Worm (Caenorhabditis elegans) whole organism, late embryonic: Measurements from ENCODE around the gene ctsa-1.1.

ENCODE experiments used
- C08G9.2 ChIP-seq: sonication (generic microtip); optimal IDR thresholded peaks from 2 replicates; lab custom pipeline; 2016; ENCODE audit warnings: mild to moderate bottlenecking, missing genetic modification characterization, moderate library complexity, missing compliant biosample characterization
- C38D4.7 ChIP-seq: fragments of 200-800 bp; sonication (Bioruptor generic); optimal IDR thresholded peaks from 2 replicates; lab custom pipeline; 2018; ENCODE audit warnings: mild to moderate bottlenecking, missing genetic modification characterization, moderate library complexity, missing compliant biosample characterization
- F13H6.1 ChIP-seq: sonication (generic microtip); optimal IDR thresholded peaks from 2 replicates; lab custom pipeline; 2016; ENCODE audit warnings: missing genetic modification characterization, missing compliant biosample characterization
- K02D7.2 ChIP-seq: sonication (generic microtip); optimal IDR thresholded peaks from 2 replicates; lab custom pipeline; 2017; ENCODE audit warnings: mild to moderate bottlenecking, missing genetic modification characterization, missing compliant biosample characterization
- ama-1 ChIP-seq: fragments of 150-350 bp; optimal IDR thresholded peaks from 2 replicates; lab custom pipeline; 2014
- ceh-18 ChIP-seq: sonication (generic microtip); optimal IDR thresholded peaks from 2 replicates; lab custom pipeline; 2016; ENCODE audit warnings: missing genetic modification characterization, missing compliant biosample characterization
- ceh-2 ChIP-seq: sonication (generic microtip); optimal IDR thresholded peaks from 2 replicates; lab custom pipeline; 2016; ENCODE audit warnings: missing genotype, missing genetic modification characterization, missing compliant biosample characterization
- ceh-30 ChIP-seq: fragments of 150-350 bp; optimal IDR thresholded peaks from 2 replicates; lab custom pipeline; 2014; ENCODE audit warnings: missing biosample characterization, missing genetic modification characterization
- ceh-31 ChIP-seq: sonication (generic microtip); optimal IDR thresholded peaks from 2 replicates; lab custom pipeline; 2016; ENCODE audit warnings: missing genetic modification characterization, missing compliant biosample characterization
- ceh-34 ChIP-seq: sonication (generic microtip); optimal IDR thresholded peaks from 2 replicates; lab custom pipeline; 2016; ENCODE audit warnings: mild to moderate bottlenecking, missing genetic modification characterization, missing compliant biosample characterization
- ceh-48 ChIP-seq: sonication (generic microtip); optimal IDR thresholded peaks from 2 replicates; lab custom pipeline; 2016; ENCODE audit warnings: missing genetic modification characterization, inconsistent platforms, missing compliant biosample characterization
- ceh-6 ChIP-seq: fragments of 200-800 bp; sonication (Bioruptor generic); optimal IDR thresholded peaks from 2 replicates; lab custom pipeline; 2018; ENCODE audit warnings: mild to moderate bottlenecking, missing genetic modification characterization, missing compliant biosample characterization
- ceh-9 ChIP-seq: sonication (generic microtip); optimal IDR thresholded peaks from 2 replicates; lab custom pipeline; 2016; ENCODE audit warnings: mild to moderate bottlenecking, missing genetic modification characterization, inconsistent platforms, missing compliant biosample characterization
- dve-1 ChIP-seq: sonication (generic microtip); optimal IDR thresholded peaks from 2 replicates; lab custom pipeline; 2017; ENCODE audit warnings: antibody characterized with exemption, mild to moderate bottlenecking, missing genetic modification characterization, missing compliant biosample characterization
- elt-2 ChIP-seq: sonication (generic microtip); optimal IDR thresholded peaks from 2 replicates; lab custom pipeline; 2016; ENCODE audit warnings: missing genetic modification reagents, missing genetic modification characterization, missing compliant biosample characterization
- elt-4 ChIP-seq: sonication (generic microtip); optimal IDR thresholded peaks from 2 replicates; lab custom pipeline; 2016; ENCODE audit warnings: missing genetic modification characterization, missing compliant biosample characterization
- ets-4 ChIP-seq: sonication (generic microtip); optimal IDR thresholded peaks from 2 replicates; lab custom pipeline; 2016; ENCODE audit warnings: missing genetic modification characterization, missing compliant biosample characterization
- eyg-1 ChIP-seq: sonication (generic microtip); optimal IDR thresholded peaks from 2 replicates; lab custom pipeline; 2016; ENCODE audit warnings: missing genotype, missing genetic modification characterization, missing compliant biosample characterization
- fax-1 ChIP-seq: sonication (generic microtip); optimal IDR thresholded peaks from 2 replicates; lab custom pipeline; 2016; ENCODE audit warnings: missing genotype, missing genetic modification characterization, missing compliant biosample characterization
- gmeb-2 ChIP-seq: sonication (generic microtip); optimal IDR thresholded peaks from 2 replicates; lab custom pipeline; 2016; ENCODE audit warnings: missing genetic modification characterization, inconsistent platforms, missing compliant biosample characterization
- hlh-30 ChIP-seq: sonication (generic microtip); optimal IDR thresholded peaks from 2 replicates; lab custom pipeline; 2017; ENCODE audit warnings: antibody characterized with exemption, missing genetic modification characterization, missing compliant biosample characterization; ENCODE audit not compliant: insufficient read depth
- madf-2 ChIP-seq: sonication (generic microtip); optimal IDR thresholded peaks from 2 replicates; lab custom pipeline; 2017; ENCODE audit warnings: missing genetic modification characterization, missing compliant biosample characterization
- nhr-232 ChIP-seq: sonication (generic microtip); optimal IDR thresholded peaks from 2 replicates; lab custom pipeline; 2016; ENCODE audit warnings: missing genetic modification characterization, missing compliant biosample characterization
- odd-2 ChIP-seq: sonication (generic microtip); optimal IDR thresholded peaks from 2 replicates; lab custom pipeline; 2017; ENCODE audit warnings: antibody characterized with exemption, mild to moderate bottlenecking, missing genetic modification characterization, missing compliant biosample characterization
- pat-9 ChIP-seq: fragments of 200-800 bp; sonication (Bioruptor generic); optimal IDR thresholded peaks from 2 replicates; lab custom pipeline; 2018; ENCODE audit warnings: mild to moderate bottlenecking, missing genetic modification characterization, moderate library complexity, missing compliant biosample characterization
- pax-1 ChIP-seq: fragments of 150-350 bp; optimal IDR thresholded peaks from 2 replicates; lab custom pipeline; 2014; ENCODE audit warnings: missing biosample characterization, missing genetic modification characterization
- pha-2 ChIP-seq: sonication (generic microtip); optimal IDR thresholded peaks from 2 replicates; lab custom pipeline; 2017; ENCODE audit warnings: mild to moderate bottlenecking, missing genetic modification characterization, missing compliant biosample characterization
- rnt-1 ChIP-seq: sonication (generic microtip); optimal IDR thresholded peaks from 2 replicates; lab custom pipeline; 2016; ENCODE audit warnings: missing genetic modification characterization, missing compliant biosample characterization
- sdc-2 ChIP-seq: sonication (generic microtip); optimal IDR thresholded peaks from 2 replicates; lab custom pipeline; 2016; ENCODE audit warnings: missing genotype, missing genetic modification characterization, missing compliant biosample characterization
- sox-2 ChIP-seq: fragments of 200-800 bp; sonication (Bioruptor generic); IDR thresholded peaks from 2 replicates; pipeline ENCODE4 v1.3.6; 2022; ENCODE audit warnings: missing genetic modification reagents, missing genetic modification characterization, missing compliant biosample characterization
- sox-4 ChIP-seq: sonication (generic microtip); optimal IDR thresholded peaks from 2 replicates; lab custom pipeline; 2017; ENCODE audit warnings: mild to moderate bottlenecking, missing genetic modification characterization, inconsistent platforms, missing compliant biosample characterization
- tbx-7 ChIP-seq: sonication (generic microtip); optimal IDR thresholded peaks from 2 replicates; lab custom pipeline; 2016; ENCODE audit warnings: missing genotype, missing genetic modification characterization, missing compliant biosample characterization
- ttx-3 ChIP-seq: sonication (generic microtip); optimal IDR thresholded peaks from 2 replicates; lab custom pipeline; 2016; ENCODE audit warnings: missing genetic modification reagents, missing genetic modification characterization, missing compliant biosample characterization
- unc-3 ChIP-seq, 2 experiments: fragments of 200-800 bp in 1 of 2; sonication (Bioruptor generic) in 1 of 2; sonication (generic microtip) in 1 of 2; conservative IDR thresholded peaks in 1 of 2; optimal IDR thresholded peaks in 1 of 2; 2 replicates each; pipeline versions ENCODE4 v1.3.6 to Lab custom; 2016 to 2022; ENCODE audit warnings: missing compliant biosample characterization in 2 of 2, missing genetic modification characterization in 2 of 2, missing genetic modification reagents in 1 of 2
- unc-42 ChIP-seq: sonication (generic microtip); optimal IDR thresholded peaks from 2 replicates; lab custom pipeline; 2016; ENCODE audit warnings: missing genotype, missing genetic modification characterization, missing compliant biosample characterization
- unc-55 ChIP-seq: sonication (generic microtip); optimal IDR thresholded peaks from 2 replicates; lab custom pipeline; 2017; ENCODE audit warnings: missing biosample characterization, missing genetic modification reagents, missing genetic modification characterization
- unc-86 ChIP-seq: sonication (generic microtip); optimal IDR thresholded peaks from 2 replicates; lab custom pipeline; 2016; ENCODE audit warnings: missing genetic modification characterization, missing compliant biosample characterization
- ztf-16 ChIP-seq: sonication (generic microtip); optimal IDR thresholded peaks from 2 replicates; lab custom pipeline; 2017; ENCODE audit warnings: missing genetic modification characterization, missing compliant biosample characterization

The ctsa-1.1 gene

DNA sequence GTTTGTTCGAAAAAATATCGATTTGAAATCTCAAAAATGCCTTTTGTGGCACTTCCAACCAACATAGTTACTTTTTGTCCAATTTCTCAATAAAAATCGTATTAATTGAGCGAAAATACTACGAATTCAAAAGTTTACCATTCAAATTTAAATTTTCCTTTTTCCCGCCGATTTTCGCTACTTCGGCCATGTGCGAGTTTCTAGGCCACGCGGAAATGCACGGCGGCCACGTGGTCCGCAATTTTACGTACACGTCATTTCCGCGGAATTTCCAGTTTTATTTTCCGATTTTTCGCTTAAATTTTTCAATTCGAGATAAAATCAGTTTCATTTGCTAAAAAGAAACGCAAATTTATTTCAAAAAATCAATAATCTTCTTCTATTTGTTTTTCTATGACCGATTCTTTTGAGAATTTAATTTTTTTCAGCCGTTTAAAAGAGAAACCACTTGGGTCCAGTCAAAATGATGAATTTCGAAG, 2.6 kb downstream of the ctsa-1.1 start, which contains the start of gene eas-1 (continued):
- TF ChIP-seq madf-2, result peak; percentile 19
- TF ChIP-seq ceh-31 (tag; lab: Kevin White, UChicago), result peak; percentile 96
- no peak for TF ChIP-seq elt-4
- TF ChIP-seq eyg-1, result peak; percentile 64
- TF ChIP-seq pha-2 (tag; lab: Kevin White, UChicago), result no peak
- no peak for TF ChIP-seq C38D4.7
- TF ChIP-seq ceh-30 (tag; lab: Kevin White, UChicago), result no peak
- peak; percentile 24 for TF ChIP-seq ceh-34 (tag; lab: Kevin White, UChicago)
- peak; percentile 89 for TF ChIP-seq ceh-2 (tag; lab: Kevin White, UChicago)
- no peak for TF ChIP-seq K02D7.2 (tag; lab: Kevin White, UChicago)
- TF ChIP-seq rnt-1 (tag; lab: Kevin White, UChicago), result peak; percentile 91
- TF ChIP-seq ztf-16 (tag; lab: Kevin White, UChicago), result no peak
- TF ChIP-seq elt-2 (tag; lab: Kevin White, UChicago), result peak; percentile 92
- TF ChIP-seq unc-86 (tag; lab: Kevin White, UChicago), result peak; percentile 5
- no peak for TF ChIP-seq pat-9 (tag; lab: Kevin White, UChicago)
- TF ChIP-seq sox-2 (GFP tag; lab: Robert Waterston, UW), result no peak
- TF ChIP-seq ceh-48 (tag; lab: Kevin White, UChicago), result no peak
- TF ChIP-seq tbx-7 (tag; lab: Kevin White, UChicago), result peak; percentile 93
- TF ChIP-seq ets-4 (tag; lab: Kevin White, UChicago), result peak; percentile 86
- no peak for TF ChIP-seq nhr-232 (tag; lab: Kevin White, UChicago)
- no peak for TF ChIP-seq ceh-9 (tag; lab: Kevin White, UChicago)
- TF ChIP-seq dve-1 (tag; lab: Kevin White, UChicago), result no peak
- peak; percentile 83 for TF ChIP-seq hlh-30 (tag; lab: Kevin White, UChicago)
- no peak for TF ChIP-seq ama-1 (lab: Kevin White, UChicago)
- TF ChIP-seq unc-55 (GFP tag; lab: Kevin White, UChicago), result peak; percentile 30
- TF ChIP-seq F13H6.1, result peak; percentile 54
- TF ChIP-seq odd-2 (tag; lab: Kevin White, UChicago), result no peak
- peak; percentile 9 for TF ChIP-seq ttx-3 (tag; lab: Kevin White, UChicago)
- TF ChIP-seq ceh-6 (GFP tag; lab: Kevin White, UChicago), result peak; percentile 34
- TF ChIP-seq unc-3 (GFP tag; conservative IDR thresholded peaks at IDR 0.05; lab: Robert Waterston, UW), result no peak
- TF ChIP-seq unc-3 (tag; optimal IDR thresholded peaks at IDR 0.05; lab: Kevin White, UChicago), result peak; percentile 21
- TF ChIP-seq ceh-18 (tag; lab: Kevin White, UChicago), result peak; percentile 17

DNA sequence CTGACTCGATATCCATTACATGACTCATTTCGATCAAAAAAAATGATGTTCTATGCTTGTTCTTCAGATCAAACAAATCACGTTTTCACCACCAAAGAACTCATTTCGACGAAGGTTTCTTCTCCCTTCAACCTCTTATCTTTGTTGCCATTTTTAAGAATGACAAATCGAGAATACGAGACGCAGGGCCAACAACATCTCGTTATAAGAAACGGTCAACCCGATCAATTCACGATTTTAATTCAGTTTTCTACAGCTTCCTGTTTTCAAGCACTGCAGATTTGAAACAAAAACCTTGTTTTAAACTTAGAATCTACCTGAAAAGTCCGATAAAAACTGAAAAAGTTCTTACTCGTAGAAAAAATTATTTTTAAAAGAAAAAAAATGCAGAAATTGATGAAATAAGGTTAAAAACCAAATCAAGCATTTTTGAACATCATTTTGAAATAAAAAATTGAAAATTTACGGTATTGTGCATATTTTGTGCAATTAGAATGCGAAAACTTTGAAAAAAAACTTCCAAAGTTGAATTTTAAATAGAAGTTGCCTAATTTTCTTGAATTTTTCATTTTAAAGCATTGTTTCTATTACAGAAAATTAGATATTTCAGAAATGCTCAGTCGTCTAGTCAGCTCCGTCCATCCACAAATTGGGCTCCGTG, 4.2 kb downstream of the ctsa-1.1 start, which contains the start of gene acs-11:
TSS of gene acs-11 (plus strand) at position 611 of the 661 bp plus-strand sequence.
- TF ChIP-seq ceh-9 (tag; lab: Kevin White, UChicago), result no peak
- TF ChIP-seq sdc-2 (tag; lab: Kevin White, UChicago), result no peak
- no peak for TF ChIP-seq pax-1 (tag; lab: Kevin White, UChicago)
- TF ChIP-seq fax-1 (tag; lab: Kevin White, UChicago), result no peak
- TF ChIP-seq unc-42, result no peak
- TF ChIP-seq C08G9.2 (tag; lab: Kevin White, UChicago), result no peak
- no peak for TF ChIP-seq gmeb-2 (tag; lab: Kevin White, UChicago)
- no peak for TF ChIP-seq sox-4 (tag; lab: Kevin White, UChicago)
- no peak for TF ChIP-seq ztf-16 (tag; lab: Kevin White, UChicago)
- no peak for TF ChIP-seq sox-2 (GFP tag; lab: Robert Waterston, UW)
- TF ChIP-seq odd-2 (tag; lab: Kevin White, UChicago), result no peak
- no peak for TF ChIP-seq hlh-30 (tag; lab: Kevin White, UChicago)
- no peak for TF ChIP-seq dve-1 (tag; lab: Kevin White, UChicago)
